Worm (Caenorhabditis elegans) whole organism, mixed stage, embryonic: ENCODE data around the gene ZK180.7.

Source experiments
- ceh-83 ChIP-seq: fragments of 200-800 bp; sonication (Bioruptor generic); optimal IDR thresholded peaks from 2 replicates; lab custom pipeline; 2018; ENCODE audit warnings: mild to moderate bottlenecking, missing genetic modification characterization, missing compliant biosample characterization
- ces-1 ChIP-seq: fragments of 150-350 bp; optimal IDR thresholded peaks from 2 replicates; lab custom pipeline; 2014; ENCODE audit warnings: missing biosample characterization, missing genetic modification reagents, missing genetic modification characterization
- elt-1 ChIP-seq: sonication (generic microtip); optimal IDR thresholded peaks from 2 replicates; lab custom pipeline; 2017; ENCODE audit warnings: missing genetic modification characterization, mild to moderate bottlenecking, missing compliant biosample characterization, antibody characterized with exemption, moderate library complexity, borderline replicate concordance; ENCODE audit not compliant: insufficient read depth
- elt-3 ChIP-seq: fragments of 150-350 bp; optimal IDR thresholded peaks from 2 replicates; lab custom pipeline; 2014; ENCODE audit warnings: missing biosample characterization, missing genetic modification characterization
- flh-1 ChIP-seq: fragments of 200-800 bp; sonication (Bioruptor generic); optimal IDR thresholded peaks from 2 replicates; lab custom pipeline; 2018; ENCODE audit warnings: mild to moderate bottlenecking, missing genetic modification characterization, moderate library complexity, missing compliant biosample characterization
- lin-13 ChIP-seq: fragments of 150-350 bp; optimal IDR thresholded peaks from 2 replicates; lab custom pipeline; 2014; ENCODE audit warnings: missing biosample characterization, missing genetic modification characterization
- mep-1 ChIP-seq: fragments of 150-350 bp; optimal IDR thresholded peaks from 2 replicates; lab custom pipeline; 2017; ENCODE audit warnings: missing biosample characterization, missing genetic modification reagents, missing genetic modification characterization, inconsistent platforms
- nhr-28 ChIP-seq: fragments of 150-350 bp; optimal IDR thresholded peaks from 2 replicates; lab custom pipeline; 2014; ENCODE audit warnings: missing biosample characterization, missing genetic modification characterization
- nhr-76 ChIP-seq: sonication (generic microtip); optimal IDR thresholded peaks from 2 replicates; lab custom pipeline; 2017; ENCODE audit warnings: missing biosample characterization, missing genetic modification characterization
- pha-4 ChIP-seq: fragments of 150-350 bp; optimal IDR thresholded peaks from 2 replicates; lab custom pipeline; 2018; ENCODE audit warnings: missing biosample characterization, missing genetic modification reagents, missing genetic modification characterization
- snpc-4 ChIP-seq: fragments of 150-350 bp; optimal IDR thresholded peaks from 2 replicates; lab custom pipeline; 2014; ENCODE audit warnings: missing biosample characterization, missing genetic modification characterization
- tbx-8 ChIP-seq: fragments of 200-800 bp; sonication (Bioruptor generic); optimal IDR thresholded peaks from 2 replicates; lab custom pipeline; 2018; ENCODE audit warnings: mild to moderate bottlenecking, missing genetic modification characterization, moderate library complexity, missing compliant biosample characterization
- unc-39 ChIP-seq: fragments of 150-350 bp; optimal IDR thresholded peaks from 2 replicates; lab custom pipeline; 2014; ENCODE audit warnings: missing biosample characterization, missing genetic modification characterization

DNA sequence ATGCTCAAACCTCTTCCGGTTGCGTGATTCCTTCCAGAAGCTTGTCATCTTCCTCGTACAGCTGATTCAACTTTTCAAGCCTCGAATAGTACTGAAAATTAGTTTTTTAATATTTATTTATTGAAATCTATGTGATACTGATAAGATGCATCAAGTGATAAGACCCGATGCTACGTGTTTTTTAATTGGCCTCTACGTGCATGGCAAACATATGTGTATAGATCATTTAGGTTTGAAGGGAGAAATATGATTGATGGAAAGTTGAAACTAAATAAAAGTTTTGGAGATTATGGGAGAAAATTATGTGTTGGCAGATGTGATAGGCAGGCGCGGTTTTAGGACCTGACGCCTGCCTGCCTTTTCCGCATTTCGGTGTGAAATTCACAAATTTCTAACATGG is 53.9 kb downstream of the ZK180.7 start:
- TF ChIP-seq lin-13 (tag; lab: Kevin White, UChicago): no peak
- no peak for TF ChIP-seq elt-3 (tag; lab: Kevin White, UChicago)
- TF ChIP-seq unc-39 (tag; lab: Kevin White, UChicago): no peak
- no peak for TF ChIP-seq tbx-8 (GFP tag; lab: Kevin White, UChicago)
- no peak for TF ChIP-seq ceh-83
- TF ChIP-seq mep-1 (tag; lab: Kevin White, UChicago): no peak
- no peak for TF ChIP-seq nhr-28
- TF ChIP-seq elt-1: no peak
- no peak for TF ChIP-seq ces-1 (GFP tag; lab: Kevin White, UChicago)
- no peak for TF ChIP-seq pha-4 (tag; lab: Kevin White, UChicago)
- no peak for TF ChIP-seq snpc-4
- TF ChIP-seq nhr-76 (tag; lab: Kevin White, UChicago): no peak
- TF ChIP-seq flh-1: no peak
